Worm (Caenorhabditis elegans) whole organism, midembryonic: ENCODE measurements around the gene cky-1.
A peak's percentile ranks its signal among the peaks of the same experiment; 100 is the strongest.

Experiments used
- T22C8.4 ChIP-seq: fragments of 200-800 bp; sonication (Bioruptor generic); IDR thresholded peaks from 2 replicates; pipeline ENCODE4 v1.3.6; 2022; ENCODE audit warnings: missing genetic modification characterization, missing compliant biosample characterization
- cog-1 ChIP-seq: sonication (generic microtip); optimal IDR thresholded peaks from 2 replicates; lab custom pipeline; 2016; ENCODE audit warnings: missing genetic modification characterization, missing compliant biosample characterization
- flt-1 ChIP-seq: fragments of 200-800 bp; sonication (Bioruptor generic); IDR thresholded peaks from 2 replicates; pipeline ENCODE4 v1.3.6; 2022; ENCODE audit warnings: missing genetic modification characterization, missing compliant biosample characterization
- klf-2 ChIP-seq: fragments of 200-800 bp; sonication (Bioruptor generic); conservative IDR thresholded peaks from 2 replicates; pipeline ENCODE4 v1.3.6; 2022; ENCODE audit warnings: missing genetic modification reagents, missing genetic modification characterization, missing compliant biosample characterization
- med-1 ChIP-seq: sonication (generic microtip); optimal IDR thresholded peaks from 2 replicates; lab custom pipeline; 2017; ENCODE audit warnings: missing genetic modification characterization, mild to moderate bottlenecking, missing compliant biosample characterization, antibody characterized with exemption, missing genetic modification reagents; ENCODE audit not compliant: insufficient read depth
- ref-1 ChIP-seq: fragments of 200-800 bp; sonication (Bioruptor generic); conservative IDR thresholded peaks from 2 replicates; pipeline ENCODE4 v1.3.6; 2022; ENCODE audit warnings: missing genetic modification reagents, missing genetic modification characterization, missing compliant biosample characterization
- tab-1 ChIP-seq: fragments of 200-800 bp; sonication (Bioruptor generic); IDR thresholded peaks from 2 replicates; pipeline ENCODE4 v1.3.6; 2022; ENCODE audit warnings: missing genetic modification characterization, missing compliant biosample characterization
- ztf-23 ChIP-seq: fragments of 200-800 bp; sonication (Bioruptor generic); IDR thresholded peaks from 2 replicates; pipeline ENCODE4 v1.3.6; 2022; ENCODE audit warnings: missing genetic modification reagents, missing genetic modification characterization, missing compliant biosample characterization
- ztf-29 ChIP-seq: fragments of 200-800 bp; sonication (Bioruptor generic); IDR thresholded peaks from 2 replicates; pipeline ENCODE4 v1.3.6; 2022; ENCODE audit warnings: missing genetic modification reagents, missing genetic modification characterization, missing compliant biosample characterization

The cky-1 gene

ce11 chrV:12754839-12755238 lies 18.3 kb downstream of the cky-1 start, which contains the start of gene gpa-13:
Gene gpa-13, minus strand, starts transcription at chrV:12754939.
- TF ChIP-seq flt-1 (GFP tag; lab: Robert Waterston, UW) = no peak
- no peak for TF ChIP-seq tab-1
- TF ChIP-seq ztf-23 = no peak

ce11 chrV:12759660-12760059 lies 23.2 kb downstream of the cky-1 start, which contains the start of gene papl-1:
Gene papl-1, minus strand, starts transcription at chrV:12759760.
- TF ChIP-seq ztf-23 (no peak), ref-1 (GFP tag; lab: Robert Waterston, UW) (no peak), flt-1 (GFP tag; lab: Robert Waterston, UW) (no peak), ztf-29 (GFP tag; lab: Robert Waterston, UW) (no peak), T22C8.4 (GFP tag; lab: Robert Waterston, UW) (no peak), klf-2 (GFP tag; lab: Robert Waterston, UW) (no peak)

ce11 chrV:12760913-12761312 lies 24.4 kb downstream of the cky-1 start, which contains the start of gene F18E2.15:
Gene F18E2.15, minus strand, starts transcription at chrV:12761013.
- no peak for TF ChIP-seq ztf-29 (GFP tag; lab: Robert Waterston, UW)
- no peak for TF ChIP-seq klf-2 (GFP tag; lab: Robert Waterston, UW)
- no peak for TF ChIP-seq T22C8.4 (GFP tag; lab: Robert Waterston, UW)
- TF ChIP-seq ref-1 (GFP tag; lab: Robert Waterston, UW) = no peak
- no peak for TF ChIP-seq med-1 (GFP tag; lab: Kevin White, UChicago)
- no peak for TF ChIP-seq tab-1
- TF ChIP-seq ztf-23 = no peak
- no peak for TF ChIP-seq cog-1 (tag; lab: Kevin White, UChicago)
- no peak for TF ChIP-seq flt-1 (GFP tag; lab: Robert Waterston, UW)

- no peak for TF ChIP-seq flt-1 (GFP tag; lab: Robert Waterston, UW)
- no peak for TF ChIP-seq ref-1 (GFP tag; lab: Robert Waterston, UW)
- TF ChIP-seq cog-1 (tag; lab: Kevin White, UChicago) = no peak
- TF ChIP-seq klf-2 (GFP tag; lab: Robert Waterston, UW) = no peak
- TF ChIP-seq ztf-29 (GFP tag; lab: Robert Waterston, UW) = no peak
Observed at ce11 chrV:12763291-12763995, 26.9 kb downstream of the cky-1 start, which contains the start of the genes abcf-1 and scc-3. Gene abcf-1, minus strand, starts transcription at chrV:12763375. Gene scc-3, plus strand, starts transcription at chrV:12763945.

- TF ChIP-seq klf-2 (GFP tag; lab: Robert Waterston, UW) = no peak
- TF ChIP-seq cog-1 (tag; lab: Kevin White, UChicago) = no peak
- no peak for TF ChIP-seq ztf-29 (GFP tag; lab: Robert Waterston, UW)
- TF ChIP-seq med-1 (GFP tag; lab: Kevin White, UChicago) = no peak
- no peak for TF ChIP-seq flt-1 (GFP tag; lab: Robert Waterston, UW)
- TF ChIP-seq tab-1 = no peak
- TF ChIP-seq T22C8.4 (GFP tag; lab: Robert Waterston, UW) = no peak
- no peak for TF ChIP-seq ref-1 (GFP tag; lab: Robert Waterston, UW)
- TF ChIP-seq ztf-23 = no peak
Observed at ce11 chrV:12768946-12769345, 32.4 kb downstream of the cky-1 start, which contains the start of gene srt-43. Gene srt-43, plus strand, starts transcription at chrV:12769246.

- no peak for TF ChIP-seq T22C8.4 (GFP tag; lab: Robert Waterston, UW)
- no peak for TF ChIP-seq ztf-29 (GFP tag; lab: Robert Waterston, UW)
- no peak for TF ChIP-seq flt-1 (GFP tag; lab: Robert Waterston, UW)
- TF ChIP-seq cog-1 (tag; lab: Kevin White, UChicago) = no peak
- TF ChIP-seq ref-1 (GFP tag; lab: Robert Waterston, UW) = no peak
- TF ChIP-seq klf-2 (GFP tag; lab: Robert Waterston, UW) = no peak
- no peak for TF ChIP-seq ztf-23
- no peak for TF ChIP-seq tab-1
- no peak for TF ChIP-seq med-1 (GFP tag; lab: Kevin White, UChicago)
Observed at ce11 chrV:12773222-12773621, 36.7 kb downstream of the cky-1 start, which contains the start of gene ZC455.1. Gene ZC455.1, plus strand, starts transcription at chrV:12773522.

- TF ChIP-seq med-1 (GFP tag; lab: Kevin White, UChicago) (no peak), tab-1 (no peak), ztf-23 (no peak), klf-2 (GFP tag; lab: Robert Waterston, UW) (no peak), ztf-29 (GFP tag; lab: Robert Waterston, UW) (no peak)
Observed at ce11 chrV:12773852-12774251, 37.3 kb downstream of the cky-1 start.

- TF ChIP-seq ztf-29 (GFP tag; lab: Robert Waterston, UW) (peak; percentile 96), ztf-23 (peak; percentile 97), med-1 (GFP tag; lab: Kevin White, UChicago) (peak; percentile 67), tab-1 (peak; percentile 96), klf-2 (GFP tag; lab: Robert Waterston, UW) (peak; percentile 98), T22C8.4 (GFP tag; lab: Robert Waterston, UW) (peak; percentile 93), ref-1 (GFP tag; lab: Robert Waterston, UW) (peak; percentile 90), flt-1 (GFP tag; lab: Robert Waterston, UW) (peak; percentile 97), cog-1 (tag; lab: Kevin White, UChicago) (peak; percentile 58)
Observed at ce11 chrV:12780248-12780647, 43.7 kb downstream of the cky-1 start.

ce11 chrV:12784861-12785260 lies 48.4 kb downstream of the cky-1 start, which contains the start of gene sre-20:
Gene sre-20, minus strand, starts transcription at chrV:12784961.
- TF ChIP-seq cog-1 (tag; lab: Kevin White, UChicago) = no peak
- TF ChIP-seq med-1 (GFP tag; lab: Kevin White, UChicago) = no peak

- no peak for TF ChIP-seq T22C8.4 (GFP tag; lab: Robert Waterston, UW)
- no peak for TF ChIP-seq tab-1
- TF ChIP-seq ztf-23 = no peak
Observed at ce11 chrV:12786340-12786739, 49.8 kb downstream of the cky-1 start.
